Worm (Caenorhabditis elegans) whole organism, early embryonic: ENCODE results near the gene F35C11.6.

Source experiments
- F13C5.2 ChIP-seq: sonication (generic microtip); optimal IDR thresholded peaks from 2 replicates; lab custom pipeline; 2017; ENCODE audit warnings: mild to moderate bottlenecking, missing genetic modification characterization, inconsistent platforms, missing compliant biosample characterization
- aly-1 ChIP-seq: sonication (generic microtip); optimal IDR thresholded peaks from 2 replicates; lab custom pipeline; 2016; ENCODE audit warnings: missing genetic modification characterization, missing compliant biosample characterization
- ama-1 ChIP-seq: fragments of 150-350 bp; optimal IDR thresholded peaks from 2 replicates; lab custom pipeline; 2014
- ceh-13 ChIP-seq: fragments of 200-800 bp; sonication (Bioruptor generic); optimal IDR thresholded peaks from 2 replicates; lab custom pipeline; 2018; ENCODE audit warnings: mild to moderate bottlenecking, missing genetic modification characterization, missing compliant biosample characterization
- ceh-36 ChIP-seq: sonication (generic microtip); optimal IDR thresholded peaks from 2 replicates; lab custom pipeline; 2016; ENCODE audit warnings: missing genetic modification characterization, inconsistent platforms, missing compliant biosample characterization
- ets-7 ChIP-seq: sonication (generic microtip); optimal IDR thresholded peaks from 2 replicates; lab custom pipeline; 2016; ENCODE audit warnings: missing genotype, missing genetic modification characterization, missing compliant biosample characterization
- flt-1 ChIP-seq: fragments of 200-800 bp; sonication (Bioruptor generic); IDR thresholded peaks from 2 replicates; pipeline ENCODE4 v1.3.6; 2022; ENCODE audit warnings: missing genetic modification characterization, missing compliant biosample characterization
- hmbx-1 ChIP-seq: sonication (generic microtip); optimal IDR thresholded peaks from 2 replicates; lab custom pipeline; 2016; ENCODE audit warnings: mild to moderate bottlenecking, missing genetic modification characterization, missing compliant biosample characterization
- hnd-1 ChIP-seq: sonication (generic microtip); optimal IDR thresholded peaks from 2 replicates; lab custom pipeline; 2016; ENCODE audit warnings: missing genetic modification characterization, missing compliant biosample characterization
- scrt-1 ChIP-seq: fragments of 200-800 bp; sonication (Bioruptor generic); IDR thresholded peaks from 2 replicates; pipeline ENCODE4 v1.3.6; 2022; ENCODE audit warnings: missing genetic modification characterization, missing compliant biosample characterization
- tbx-11 ChIP-seq: fragments of 200-800 bp; sonication (Bioruptor generic); IDR thresholded peaks from 2 replicates; pipeline ENCODE4 v1.3.6; 2022; ENCODE audit warnings: missing genetic modification characterization, missing compliant biosample characterization
- tra-4 ChIP-seq: sonication (generic microtip); optimal IDR thresholded peaks from 2 replicates; lab custom pipeline; 2017; ENCODE audit warnings: missing genetic modification characterization, missing compliant biosample characterization

- no peak for TF ChIP-seq scrt-1 (GFP tag; lab: Robert Waterston, UW)
- no peak for TF ChIP-seq ama-1 (lab: Kevin White, UChicago)
- TF ChIP-seq tra-4 (tag; lab: Kevin White, UChicago) = no peak
- no peak for TF ChIP-seq tbx-11 (GFP tag; lab: Robert Waterston, UW)
- no peak for TF ChIP-seq aly-1 (tag; lab: Kevin White, UChicago)
- no peak for TF ChIP-seq F13C5.2
- TF ChIP-seq hnd-1 (tag; lab: Kevin White, UChicago) = no peak
- no peak for TF ChIP-seq hmbx-1 (tag; lab: Kevin White, UChicago)
- no peak for TF ChIP-seq ceh-36 (tag; lab: Kevin White, UChicago)
- TF ChIP-seq ceh-13 = no peak
- TF ChIP-seq ets-7 (tag; lab: Kevin White, UChicago) = no peak
- no peak for TF ChIP-seq flt-1
Measured at ce11 chrII:8232489-8232888, 26.4 kb downstream of the F35C11.6 start, which contains the start of gene M110.7.
